Fruit fly (Drosophila melanogaster) whole organism, embryonic: ENCODE data around the gene CG31637.

Source experiments
- CG14050 ChIP-seq: fragments of 200-800 bp; sonication (Bioruptor generic); IDR thresholded peaks from 3 replicates; pipeline ENCODE4 v1.3.6; 2022; ENCODE audit warnings: missing biosample characterization, missing genetic modification characterization
- CG16779 ChIP-seq: fragments of 200-800 bp; sonication (Bioruptor generic); IDR thresholded peaks from 2 replicates; pipeline ENCODE4 v1.3.6; 2022; ENCODE audit warnings: missing biosample characterization, missing genetic modification characterization
- CG6813 ChIP-seq: fragments of 200-800 bp; sonication (Bioruptor generic); optimal IDR thresholded peaks from 2 replicates; lab custom pipeline; 2017; ENCODE audit warnings: missing biosample characterization, missing genetic modification characterization, mild to moderate bottlenecking, moderate library complexity, missing genetic modification reagents
- GATAe ChIP-seq: fragments of 200-800 bp; sonication (Bioruptor generic); conservative IDR thresholded peaks from 2 replicates; pipeline ENCODE4 v1.3.6; 2022; ENCODE audit warnings: missing biosample characterization, missing genetic modification characterization
- Hr39 ChIP-seq: fragments of >200 bp; optimal IDR thresholded peaks from 2 replicates; lab custom pipeline; 2017
- crol ChIP-seq: fragments of 200-800 bp; sonication (Bioruptor generic); IDR thresholded peaks from 2 replicates; pipeline ENCODE4 v1.3.6; 2022; ENCODE audit warnings: missing biosample characterization, missing genetic modification characterization
- stc ChIP-seq: fragments of 200-800 bp; sonication (Bioruptor generic); IDR thresholded peaks from 2 replicates; pipeline ENCODE4 v1.3.6; 2022; ENCODE audit warnings: missing biosample characterization, missing genetic modification characterization

DNA sequence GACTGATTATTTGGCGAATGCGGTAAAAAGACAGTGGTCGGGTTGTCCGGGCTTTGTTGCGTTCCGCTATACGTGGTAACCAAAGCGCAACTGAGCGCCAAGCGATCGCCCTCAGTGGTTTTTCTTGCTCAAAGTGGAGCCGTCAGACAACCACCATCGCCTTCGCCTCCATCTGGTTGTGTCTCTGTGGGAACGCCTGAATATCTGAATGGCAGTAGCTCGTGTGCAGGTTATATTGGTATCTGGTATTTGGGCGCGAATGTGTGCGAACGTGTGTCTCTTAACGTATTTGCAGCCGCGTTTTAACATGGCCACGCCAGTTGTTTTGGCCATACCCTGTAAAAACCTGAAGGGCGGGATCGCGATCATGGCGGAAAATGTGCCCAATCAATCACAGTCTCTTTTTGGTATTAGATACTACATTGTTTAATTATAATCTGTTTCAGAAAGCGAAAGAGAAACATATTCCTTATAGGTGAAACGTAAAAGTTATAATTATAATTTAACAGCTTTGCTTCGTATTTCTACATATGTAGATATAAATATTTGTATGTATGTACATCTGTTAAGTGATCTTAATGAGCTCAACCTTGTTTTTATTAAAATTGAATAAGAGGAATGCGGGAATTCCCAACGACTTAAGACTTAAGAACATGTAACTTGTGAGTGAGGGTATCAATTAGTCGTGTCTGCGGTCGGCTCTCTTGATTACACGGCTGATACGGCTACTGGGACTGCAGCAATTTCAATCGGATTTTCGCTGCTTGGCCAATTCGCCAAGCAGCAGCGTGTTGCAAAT is 26.3 kb upstream of the CG31637 start:
- TF ChIP-seq GATAe (no peak), Hr39 (lab: Kevin White, UChicago) (no peak), CG6813 (GFP tag; lab: Kevin White, UChicago) (no peak), stc (no peak), CG16779 (GFP tag; lab: Robert Waterston, UW) (no peak), crol (GFP tag; lab: Robert Waterston, UW) (no peak), CG14050 (GFP tag; lab: Robert Waterston, UW) (no peak)
